Fruit fly (Drosophila melanogaster): ENCODE measurements around the gene CG6470.

- TF ChIP-seq psq (optimal IDR thresholded peaks at IDR 0.05): no peak
- TF ChIP-seq Myc (optimal IDR thresholded peaks at IDR 0.05): no peak
- no peak for TF ChIP-seq Sin3A (optimal IDR thresholded peaks at IDR 0.05)
Measured at dm6 chrX:18483261-18484218, 31.1 kb downstream of the CG6470 start, which contains the start of gene Hayan.

Data from Kc167 (cell line).